Worm (Caenorhabditis elegans): ENCODE data around the gene F43G6.16.
A peak's percentile ranks its signal among the peaks of the same experiment; 100 is the strongest.

Gene F43G6.16

DNA sequence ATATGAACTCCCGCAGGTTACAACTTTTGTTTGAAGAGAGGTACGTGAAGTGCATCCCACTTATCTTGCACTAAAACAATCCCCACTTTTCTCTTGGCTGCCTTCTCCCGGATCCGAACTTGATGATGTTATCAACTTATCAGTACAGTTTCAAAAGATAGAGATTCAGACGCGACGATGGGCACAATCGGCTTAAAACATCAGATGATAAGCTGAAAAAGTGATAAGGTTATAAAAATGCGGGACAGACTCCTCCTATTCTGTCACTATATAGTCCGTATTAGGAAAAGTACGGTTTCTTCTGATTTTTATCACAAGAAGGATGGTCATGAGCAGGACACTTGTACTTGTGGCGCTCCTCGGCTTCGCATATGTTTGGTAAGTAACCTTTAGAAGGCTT is 43.2 kb downstream of the F43G6.16 start, which contains the start of gene ctsa-1.2:
TSS of gene ctsa-1.2 (plus strand) at position 160 of the 400 bp plus-strand sequence.
- TF ChIP-seq sem-4 (tag; optimal IDR thresholded peaks at IDR 0.05) (no peak), nhr-12 (tag; optimal IDR thresholded peaks at IDR 0.05) (no peak), ZK546.5 (tag; optimal IDR thresholded peaks at IDR 0.05) (no peak), ztf-4 (tag; optimal IDR thresholded peaks at IDR 0.05) (no peak), Y55F3AM.14 (GFP tag; optimal IDR thresholded peaks at IDR 0.05) (no peak), dmd-4 (tag; optimal IDR thresholded peaks at IDR 0.05) (no peak), fos-1 (tag; optimal IDR thresholded peaks at IDR 0.05) (peak; percentile 38), alr-1 (tag; optimal IDR thresholded peaks at IDR 0.05) (no peak), R02D3.7 (tag; optimal IDR thresholded peaks at IDR 0.05) (no peak), sma-9 (GFP tag; optimal IDR thresholded peaks at IDR 0.05) (peak; percentile 52), sma-9 (tag; optimal IDR thresholded peaks at IDR 0.05) (no peak), lin-11 (tag; optimal IDR thresholded peaks at IDR 0.05) (no peak), peb-1 (tag; optimal IDR thresholded peaks at IDR 0.05) (no peak)

DNA sequence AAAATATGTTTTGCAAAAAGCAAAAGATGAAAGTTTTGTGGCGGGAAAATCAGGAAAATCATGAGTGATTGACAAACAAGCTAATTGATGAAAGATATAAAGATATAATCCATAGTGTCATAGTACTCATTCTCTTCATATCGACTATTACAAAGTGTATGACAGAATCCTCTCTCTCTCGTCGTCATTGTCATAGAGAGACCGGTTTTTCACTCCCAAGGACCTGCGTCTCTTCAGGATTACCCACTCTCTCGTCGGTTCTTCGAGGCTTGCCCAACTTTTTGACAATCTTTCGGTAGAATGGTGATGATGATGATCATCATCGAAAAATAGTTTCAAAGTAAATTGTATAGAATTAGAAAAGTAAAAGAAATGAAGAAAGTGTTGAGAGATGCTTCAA is 45.1 kb downstream of the F43G6.16 start:
- no peak for TF ChIP-seq alr-1 (tag; optimal IDR thresholded peaks at IDR 0.05)
- TF ChIP-seq F13H6.1 (tag; optimal IDR thresholded peaks at IDR 0.05), result peak; percentile 38
- TF ChIP-seq sma-3 (GFP tag; optimal IDR thresholded peaks at IDR 0.05), result peak; percentile 68
- TF ChIP-seq lsy-2 (tag; optimal IDR thresholded peaks at IDR 0.05), result peak in 1 of 2 experiments; percentile 46
- peak; percentile 74 for TF ChIP-seq blmp-1 (tag; optimal IDR thresholded peaks at IDR 0.05; ENCODE audit: insufficient read depth)
- TF ChIP-seq unc-55 (GFP tag; optimal IDR thresholded peaks at IDR 0.05), result no peak
- TF ChIP-seq nhr-12 (tag; optimal IDR thresholded peaks at IDR 0.05), result no peak
- no peak for TF ChIP-seq ztf-11 (tag; optimal IDR thresholded peaks at IDR 0.05)
- peak; percentile 71 for TF ChIP-seq nhr-21 (tag; optimal IDR thresholded peaks at IDR 0.05)
- TF ChIP-seq sma-9 (GFP tag; optimal IDR thresholded peaks at IDR 0.05), result peak; percentile 54
- no peak for TF ChIP-seq sma-9 (tag; optimal IDR thresholded peaks at IDR 0.05)
- TF ChIP-seq nhr-6 (tag; optimal IDR thresholded peaks at IDR 0.05), result peak; percentile 12
- peak; percentile 27 for TF ChIP-seq gmeb-1 (tag; optimal IDR thresholded peaks at IDR 0.05)
- TF ChIP-seq nhr-25 (tag; optimal IDR thresholded peaks at IDR 0.05), result peak; percentile 83
- no peak for TF ChIP-seq lin-39 (tag; optimal IDR thresholded peaks at IDR 0.05)
- peak; percentile 52 for TF ChIP-seq nhr-129 (tag; optimal IDR thresholded peaks at IDR 0.05)
- TF ChIP-seq ceh-16 (tag; optimal IDR thresholded peaks at IDR 0.05), result no peak
- TF ChIP-seq fos-1 (tag; optimal IDR thresholded peaks at IDR 0.05), result peak; percentile 57
- TF ChIP-seq nhr-10 (tag; optimal IDR thresholded peaks at IDR 0.05), result no peak

DNA sequence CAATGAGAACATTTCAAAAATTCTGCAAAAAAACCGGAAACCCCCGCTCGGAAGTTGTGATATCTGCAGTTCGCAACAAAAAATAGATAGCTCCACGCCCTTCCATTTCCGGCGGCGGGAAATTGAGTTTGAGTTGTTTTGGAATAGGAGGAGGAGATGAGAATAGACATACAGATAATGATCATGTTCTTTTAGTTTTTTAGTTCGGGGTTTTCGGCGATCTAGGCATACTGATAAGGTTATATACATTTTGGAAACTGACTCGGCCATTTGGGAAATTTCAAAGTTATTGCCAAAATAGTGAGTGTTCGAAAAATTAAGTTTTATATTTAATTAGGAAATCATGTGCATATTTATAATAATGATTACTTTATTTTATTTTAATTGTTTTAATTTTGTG is 48.6 kb downstream of the F43G6.16 start:
- no peak for TF ChIP-seq Y55F3AM.14 (GFP tag; optimal IDR thresholded peaks at IDR 0.05)
- no peak for TF ChIP-seq sem-4 (tag; optimal IDR thresholded peaks at IDR 0.05)
- TF ChIP-seq elt-1 (tag; optimal IDR thresholded peaks at IDR 0.05), result peak; percentile 11
- no peak for TF ChIP-seq dmd-4 (tag; optimal IDR thresholded peaks at IDR 0.05)
- no peak for TF ChIP-seq nhr-21 (tag; optimal IDR thresholded peaks at IDR 0.05)

DNA sequence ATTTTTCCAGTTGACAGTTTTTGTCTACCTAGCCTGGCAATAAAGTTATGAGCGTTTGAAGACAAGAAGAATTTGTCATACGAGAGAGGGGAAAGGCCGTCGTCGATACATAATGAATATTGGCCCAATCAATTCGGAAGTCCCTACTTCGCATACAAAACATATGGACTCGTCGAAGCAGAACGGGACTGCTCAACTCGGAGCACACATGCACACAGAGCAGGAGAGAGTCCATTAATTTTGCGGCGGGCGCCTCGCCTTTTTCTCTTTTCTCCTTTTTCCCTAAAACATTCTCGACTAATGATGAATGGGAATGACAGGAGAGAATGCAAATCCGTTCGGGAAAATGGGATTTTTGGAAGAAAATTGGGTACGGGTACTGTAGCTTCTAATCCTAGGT is 49.9 kb downstream of the F43G6.16 start, which contains the start of gene F13D12.8:
TSS of gene F13D12.8 (minus strand) at position 82 of the 400 bp plus-strand sequence.
- TF ChIP-seq dmd-4 (tag; optimal IDR thresholded peaks at IDR 0.05), result no peak
- TF ChIP-seq sem-4 (tag; optimal IDR thresholded peaks at IDR 0.05), result no peak
- no peak for TF ChIP-seq ama-1 (optimal IDR thresholded peaks at IDR 0.05)
- no peak for TF ChIP-seq fos-1 (tag; optimal IDR thresholded peaks at IDR 0.05)
- no peak for TF ChIP-seq sma-9 (GFP tag; optimal IDR thresholded peaks at IDR 0.05)
- TF ChIP-seq sma-9 (tag; optimal IDR thresholded peaks at IDR 0.05), result no peak
- TF ChIP-seq lsy-2 (tag; optimal IDR thresholded peaks at IDR 0.05), result peak in 1 of 2 experiments; percentile 1
- TF ChIP-seq lin-13 (GFP tag; optimal IDR thresholded peaks at IDR 0.05), result no peak
- TF ChIP-seq unc-55 (GFP tag; optimal IDR thresholded peaks at IDR 0.05), result peak; percentile 1
- peak; percentile 37 for TF ChIP-seq snpc-4 (tag; optimal IDR thresholded peaks at IDR 0.05)
- TF ChIP-seq skn-1 (tag; optimal IDR thresholded peaks at IDR 0.05), result no peak
- no peak for TF ChIP-seq nhr-12 (tag; optimal IDR thresholded peaks at IDR 0.05)

All from whole organism, L2 larva.